Fruit fly (Drosophila melanogaster) ovary, adult (tissue): ENCODE results near the gene FucTA.

Experiments
- CG17801 ChIP-seq: fragments of 200-800 bp; optimal IDR thresholded peaks from 2 replicates; lab custom pipeline; 2019; ENCODE audit warnings: missing biosample characterization, mild to moderate bottlenecking, missing genetic modification characterization, moderate library complexity; ENCODE audit not compliant: partially characterized antibody

The FucTA gene

dm6 chr3L:15107776-15108379 lies 39.1 kb upstream of the FucTA start:
- TF ChIP-seq CG17801, result peak; percentile 76

dm6 chr3L:15108524-15108923 lies 38.4 kb upstream of the FucTA start:
- TF ChIP-seq CG17801, result no peak

DNA sequence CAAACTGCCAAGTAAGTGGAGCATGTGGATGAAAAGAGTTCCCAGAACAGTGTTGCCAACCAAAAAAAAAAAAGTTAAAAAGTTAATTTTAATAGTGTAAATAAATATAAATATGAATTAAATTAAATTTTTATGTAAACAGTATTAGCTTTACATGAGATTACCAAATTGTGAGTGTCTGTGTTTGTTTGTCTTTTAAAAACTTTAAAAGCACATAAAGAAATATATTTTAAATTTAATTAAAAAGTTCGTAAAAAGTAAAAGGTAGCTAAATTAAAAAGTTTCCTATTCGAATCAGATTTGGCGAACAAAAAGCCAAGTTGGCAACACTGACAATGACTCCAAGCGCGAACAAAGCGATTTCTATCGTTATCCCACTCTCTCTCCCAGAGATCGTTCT lies 38.0 kb upstream of the FucTA start:
- no peak for TF ChIP-seq CG17801

DNA sequence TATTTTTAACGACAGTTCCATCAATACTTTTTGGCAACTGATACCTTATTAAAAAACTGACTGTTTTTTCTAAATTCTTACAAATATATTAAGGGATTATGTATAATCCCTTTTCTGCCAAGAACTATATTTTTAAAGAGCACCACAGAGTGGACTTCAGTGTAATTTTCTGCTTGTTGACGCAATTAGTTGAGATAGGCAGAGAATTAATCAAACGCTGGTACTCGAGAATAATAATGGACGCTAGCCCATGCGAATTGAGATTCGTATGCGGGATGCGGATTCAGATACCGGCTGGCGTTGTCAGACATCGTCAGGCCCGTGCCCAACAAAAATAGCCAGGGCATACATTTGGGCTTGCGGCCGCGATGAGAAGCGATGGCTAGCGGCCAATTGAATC lies 33.7 kb upstream of the FucTA start, which contains the start of gene CG13458:
Gene CG13458, plus strand, starts transcription at position 301 of the 400 bp plus-strand sequence.
- no peak for TF ChIP-seq CG17801

DNA sequence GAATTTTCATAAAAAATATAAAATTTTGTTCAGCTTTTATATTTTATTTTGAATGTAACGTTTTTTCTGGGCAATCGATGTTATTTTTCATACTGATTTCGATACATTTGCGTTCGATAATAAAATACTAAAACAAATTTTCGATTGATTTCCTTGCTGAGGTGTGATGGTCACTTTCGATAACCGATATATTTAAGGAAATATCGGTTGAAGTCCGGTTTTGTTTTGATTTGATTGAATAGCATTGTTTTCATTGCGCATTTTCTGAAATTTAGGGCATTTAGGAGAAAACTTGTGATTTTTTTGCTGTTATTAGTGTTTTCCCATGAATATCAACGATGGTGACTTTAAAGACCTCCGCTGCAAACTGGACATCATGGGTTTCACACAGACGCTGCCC lies 30.4 kb upstream of the FucTA start, which contains the start of gene Cep135:
Gene Cep135, plus strand, starts transcription at position 202 of the 400 bp plus-strand sequence.
- no peak for TF ChIP-seq CG17801

dm6 chr3L:15121272-15121671 lies 25.7 kb upstream of the FucTA start, which contains the start of gene CG32847:
Gene CG32847 (plus strand): TSS chr3L:15121572.
- TF ChIP-seq CG17801, result no peak

DNA sequence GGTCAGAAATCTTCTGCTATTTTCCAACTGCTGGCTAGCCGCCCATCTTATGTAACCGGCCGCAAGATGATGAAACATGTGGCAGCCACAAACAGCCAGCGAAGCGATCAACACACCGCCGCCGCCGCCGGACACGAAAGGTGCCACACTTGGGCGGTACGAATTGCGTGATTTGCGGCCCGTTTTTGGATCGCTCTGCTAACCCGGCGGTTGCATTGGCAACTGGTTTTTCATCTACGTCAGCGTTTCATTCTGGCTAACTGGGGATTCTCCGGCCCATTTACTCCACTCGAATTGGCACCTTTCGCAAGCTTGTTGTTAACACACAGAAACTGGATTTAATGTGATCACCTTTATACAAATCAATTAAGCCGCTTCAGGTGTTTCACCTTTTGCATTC lies 23.2 kb upstream of the FucTA start:
- TF ChIP-seq CG17801, result no peak

- no peak for TF ChIP-seq CG17801
Measured at dm6 chr3L:15125077-15125652, 21.8 kb upstream of the FucTA start, which contains the start of gene CG16959. Gene CG16959 (minus strand): TSS chr3L:15125321.

- TF ChIP-seq CG17801, result no peak
Measured at dm6 chr3L:15125717-15126116, 21.2 kb upstream of the FucTA start.

DNA sequence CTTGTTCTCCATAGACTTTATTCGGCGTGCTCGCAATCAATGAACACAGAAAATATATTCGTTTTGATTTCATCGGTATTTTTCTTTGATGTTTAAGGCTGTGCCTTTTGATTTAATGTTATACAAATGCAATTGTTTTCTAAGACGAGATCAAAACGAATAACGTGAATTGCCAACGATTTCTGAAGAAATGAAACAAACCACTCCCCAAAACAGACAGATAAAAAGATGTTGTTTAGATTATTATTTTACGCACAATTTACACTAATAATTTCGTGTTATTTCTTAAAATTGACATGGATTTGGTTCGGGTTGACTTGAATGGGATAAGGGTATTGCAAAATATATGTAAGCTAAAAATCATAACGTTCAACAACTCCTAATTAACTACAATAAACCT lies 15.7 kb upstream of the FucTA start, which contains the start of gene CG13457:
Gene CG13457, minus strand, starts transcription at position 101 of the 400 bp plus-strand sequence.
- no peak for TF ChIP-seq CG17801

- peak; percentile 68 for TF ChIP-seq CG17801
Measured at dm6 chr3L:15136659-15137572, 10.0 kb upstream of the FucTA start, which contains the start of gene CG12316. Gene CG12316 (minus strand): TSS chr3L:15136934.

- TF ChIP-seq CG17801, result no peak
Measured at dm6 chr3L:15137790-15138189, 9.1 kb upstream of the FucTA start.

DNA sequence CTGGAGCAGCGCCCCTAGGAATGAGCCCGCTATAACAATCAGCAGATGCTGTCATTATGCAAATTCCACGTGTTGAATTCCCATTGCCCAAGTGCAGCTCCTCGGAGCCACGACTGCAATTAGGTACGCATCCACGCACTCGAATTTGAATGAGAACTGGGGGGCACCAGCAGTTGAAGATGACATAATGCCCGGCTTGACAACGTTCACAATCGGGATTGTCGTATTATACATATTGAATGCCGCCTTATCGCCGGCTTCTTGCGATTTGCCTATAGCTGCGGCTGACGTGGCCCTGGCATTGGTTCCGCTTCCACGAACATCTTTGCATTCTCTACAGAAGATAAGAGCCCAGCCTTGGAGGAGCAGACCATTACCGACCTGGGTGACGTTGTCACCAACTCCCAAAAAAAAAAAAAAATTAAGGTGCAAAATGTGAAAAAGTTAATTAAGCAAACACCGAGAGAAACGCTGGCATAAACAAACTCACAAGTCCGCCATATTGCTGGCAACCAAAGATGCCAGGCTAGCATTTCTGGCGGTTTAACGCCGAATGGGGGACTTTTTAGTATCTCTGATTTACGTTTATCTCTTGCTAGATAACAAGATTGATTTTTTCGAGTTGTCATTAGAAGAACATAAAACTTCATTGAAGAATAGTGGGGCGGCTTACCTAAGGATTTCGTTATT lies 6.5 kb upstream of the FucTA start:
- TF ChIP-seq CG17801, result no peak

dm6 chr3L:15141118-15142003 lies 5.6 kb upstream of the FucTA start:
- TF ChIP-seq CG17801, result no peak
